Worm (Caenorhabditis elegans) whole organism, L4 larva: ENCODE measurements around the gene Y39A1A.27.

Experiments
- Y75B8A.6 ChIP-seq: fragments of 200-800 bp; sonication (Bioruptor generic); IDR thresholded peaks from 2 replicates; pipeline ENCODE4 v1.3.6; 2022; ENCODE audit warnings: missing genetic modification reagents, missing genetic modification characterization, missing compliant biosample characterization
- cey-2 ChIP-seq: sonication (generic microtip); optimal IDR thresholded peaks from 3 replicates; lab custom pipeline; 2017; ENCODE audit warnings: missing genetic modification characterization, mild to moderate bottlenecking, missing compliant biosample characterization, antibody characterized with exemption, borderline replicate concordance; ENCODE audit not compliant: insufficient read depth
- egl-43 ChIP-seq: fragments of 200-800 bp; sonication (Bioruptor generic); IDR thresholded peaks from 2 replicates; pipeline ENCODE4 v1.3.6; 2022; ENCODE audit warnings: missing genetic modification reagents, missing genetic modification characterization, missing compliant biosample characterization
- hmg-1.1 ChIP-seq: fragments of 200-800 bp; sonication (Bioruptor generic); IDR thresholded peaks from 2 replicates; pipeline ENCODE4 v1.3.6; 2022; ENCODE audit warnings: missing genetic modification reagents, missing genetic modification characterization, missing compliant biosample characterization
- nhr-111 ChIP-seq: fragments of 200-800 bp; sonication (Bioruptor generic); optimal IDR thresholded peaks from 2 replicates; lab custom pipeline; 2018; ENCODE audit warnings: mild to moderate bottlenecking, missing genetic modification characterization, missing compliant biosample characterization
- nhr-77 ChIP-seq: fragments of 150-350 bp; optimal IDR thresholded peaks from 2 replicates; lab custom pipeline; 2014; ENCODE audit warnings: missing biosample characterization, missing genetic modification characterization
- snpc-4 ChIP-seq: fragments of 150-350 bp; optimal IDR thresholded peaks from 2 replicates; lab custom pipeline; 2014; ENCODE audit warnings: missing biosample characterization, missing genetic modification characterization
- tra-1 ChIP-seq: fragments of 200-800 bp; sonication (Bioruptor generic); IDR thresholded peaks from 2 replicates; pipeline ENCODE4 v1.3.6; 2022; ENCODE audit warnings: missing genetic modification reagents, missing genetic modification characterization, missing compliant biosample characterization
- zip-11 ChIP-seq: fragments of 200-800 bp; sonication (Bioruptor generic); IDR thresholded peaks from 2 replicates; pipeline ENCODE4 v1.3.6; 2022; ENCODE audit warnings: missing genetic modification characterization, missing compliant biosample characterization
- ztf-11 ChIP-seq: fragments of 150-350 bp; optimal IDR thresholded peaks from 2 replicates; lab custom pipeline; 2014; ENCODE audit warnings: missing biosample characterization, missing genetic modification characterization
- ztf-7 ChIP-seq: fragments of 150-350 bp; optimal IDR thresholded peaks from 2 replicates; lab custom pipeline; 2014; ENCODE audit warnings: missing biosample characterization, missing genetic modification characterization

DNA sequence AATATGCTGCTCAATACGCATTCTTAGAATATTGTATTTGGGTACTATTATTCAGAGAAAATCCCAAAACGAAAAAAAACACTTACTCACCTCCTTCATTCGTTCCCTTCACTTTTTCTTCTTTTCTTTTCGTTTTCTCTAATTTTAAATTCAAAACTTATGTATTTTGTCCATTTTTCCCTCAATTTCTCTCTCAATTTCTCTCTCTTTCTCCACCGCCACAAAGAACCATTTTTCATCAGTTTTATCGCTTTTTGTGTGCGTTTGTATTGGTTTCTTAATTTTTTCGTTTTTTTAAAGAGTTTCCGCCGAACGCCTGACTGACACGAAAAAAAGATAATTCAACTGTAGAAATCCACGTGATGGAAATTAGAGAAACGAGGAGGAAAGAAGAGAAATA lies 15.9 kb downstream of the Y39A1A.27 start, which contains the start of gene cnt-2:
- TF ChIP-seq nhr-77 (tag; lab: Kevin White, UChicago): no peak
- TF ChIP-seq hmg-1.1: no peak
- no peak for TF ChIP-seq tra-1 (GFP tag; lab: Robert Waterston, UW)
- TF ChIP-seq cey-2 (tag; lab: Kevin White, UChicago): no peak
- TF ChIP-seq ztf-11: no peak
- TF ChIP-seq ztf-7: no peak
- TF ChIP-seq egl-43 (GFP tag; lab: Robert Waterston, UW): no peak
- no peak for TF ChIP-seq zip-11
- TF ChIP-seq Y75B8A.6 (GFP tag; lab: Robert Waterston, UW): no peak
- TF ChIP-seq nhr-111: no peak
- TF ChIP-seq snpc-4 (tag; lab: Kevin White, UChicago): no peak
